Fruit fly (Drosophila melanogaster) whole organism, wandering third instar larva: ENCODE data around the gene Ugt307A1.

Experiments used
- CG9705 ChIP-seq: fragments of 200-800 bp; sonication (Bioruptor generic); optimal IDR thresholded peaks from 2 replicates; lab custom pipeline; 2018; ENCODE audit warnings: missing biosample characterization, mild to moderate bottlenecking, missing genetic modification characterization
- CrebA ChIP-seq: fragments of 200-800 bp; sonication (Bioruptor generic); optimal IDR thresholded peaks from 2 replicates; lab custom pipeline; 2016; ENCODE audit warnings: missing biosample characterization, mild to moderate bottlenecking, missing genetic modification characterization, borderline replicate concordance
- Dfd ChIP-seq: fragments of >200 bp; optimal IDR thresholded peaks from 2 replicates; lab custom pipeline; 2017; ENCODE audit warnings: missing biosample characterization, missing genetic modification characterization
- Dif ChIP-seq: fragments of 200-275, 200-300 bp; sonication (Bioruptor generic); optimal IDR thresholded peaks from 2 replicates; lab custom pipeline; 2018; ENCODE audit warnings: missing biosample characterization, missing genetic modification characterization; ENCODE audit not compliant: partially characterized antibody
- HLH106 ChIP-seq: fragments of 200-800 bp; optimal IDR thresholded peaks from 3 replicates; lab custom pipeline; 2019; ENCODE audit warnings: missing biosample characterization, mild to moderate bottlenecking, missing genetic modification characterization, moderate library complexity
- Hnf4 ChIP-seq: fragments of 200-800 bp; sonication (Bioruptor generic); optimal IDR thresholded peaks from 2 replicates; lab custom pipeline; 2016; ENCODE audit warnings: missing biosample characterization, mild to moderate bottlenecking, missing genetic modification characterization
- Hr78 ChIP-seq: fragments of >200 bp; optimal IDR thresholded peaks from 2 replicates; lab custom pipeline; 2017; ENCODE audit warnings: missing biosample characterization, missing genetic modification characterization
- Hr83 ChIP-seq: fragments of 200-300 bp; sonication (Bioruptor generic); optimal IDR thresholded peaks from 2 replicates; lab custom pipeline; 2016; ENCODE audit warnings: missing biosample characterization, mild to moderate bottlenecking, missing genetic modification characterization, moderate library complexity; ENCODE audit not compliant: poor library complexity, severe bottlenecking
- Jra ChIP-seq: sonication (Bioruptor generic); optimal IDR thresholded peaks from 2 replicates; lab custom pipeline; 2016; ENCODE audit warnings: missing biosample characterization, missing genetic modification characterization
- Mio ChIP-seq: sonication (Bioruptor generic); optimal IDR thresholded peaks from 2 replicates; lab custom pipeline; 2016; ENCODE audit warnings: missing biosample characterization, missing genetic modification characterization
- Myc ChIP-seq: fragments of >200 bp; optimal IDR thresholded peaks from 2 replicates; lab custom pipeline; 2017
- N ChIP-seq: fragments of >200 bp; optimal IDR thresholded peaks from 2 replicates; lab custom pipeline; 2018; ENCODE audit warnings: missing biosample characterization, missing external identifiers, missing genetic modification characterization
- OdsH ChIP-seq: fragments of 200-800 bp; sonication (Bioruptor generic); optimal IDR thresholded peaks from 2 replicates; lab custom pipeline; 2016; ENCODE audit warnings: missing biosample characterization, mild to moderate bottlenecking, missing genetic modification characterization
- Vsx2 ChIP-seq: fragments of 200-300, 225-300 bp; sonication (Bioruptor generic); optimal IDR thresholded peaks from 2 replicates; lab custom pipeline; 2018; ENCODE audit warnings: missing biosample characterization, missing genetic modification characterization; ENCODE audit not compliant: partially characterized antibody
- br ChIP-seq: fragments of 200-800 bp; sonication (Bioruptor generic); optimal IDR thresholded peaks from 2 replicates; lab custom pipeline; 2016; ENCODE audit warnings: missing biosample characterization, missing genetic modification characterization
- brk ChIP-seq: fragments of 200-800 bp; sonication (Bioruptor generic); optimal IDR thresholded peaks from 2 replicates; lab custom pipeline; 2016; ENCODE audit warnings: missing biosample characterization, mild to moderate bottlenecking, missing genetic modification characterization
- dl ChIP-seq, 2 experiments: fragments of 175-275, 200-275 bp in 1 of 2; fragments of 200-275 bp in 1 of 2; sonication (Bioruptor generic); optimal IDR thresholded peaks; lab custom pipeline; 2018; ENCODE audit warnings: mild to moderate bottlenecking in 2 of 2, missing biosample characterization in 2 of 2, missing genetic modification characterization in 2 of 2, moderate library complexity in 2 of 2; ENCODE audit not compliant: partially characterized antibody in 2 of 2, insufficient read depth in 1 of 2
- dmrt93B ChIP-seq: fragments of 200-800 bp; sonication (Bioruptor generic); optimal IDR thresholded peaks from 2 replicates; lab custom pipeline; 2018; ENCODE audit warnings: missing biosample characterization, mild to moderate bottlenecking, missing genetic modification characterization
- dsf ChIP-seq: sonication (Bioruptor generic); optimal IDR thresholded peaks from 2 replicates; lab custom pipeline; 2016; ENCODE audit warnings: missing biosample characterization, missing genetic modification characterization, borderline replicate concordance
- ey ChIP-seq: fragments of 200-800 bp; sonication (Bioruptor generic); optimal IDR thresholded peaks from 2 replicates; lab custom pipeline; 2016; ENCODE audit warnings: missing biosample characterization, missing genetic modification characterization
- foxo ChIP-seq, 2 experiments: fragments of 200-800 bp; sonication (Bioruptor generic); optimal IDR thresholded peaks; 2 replicates in 1 of 2; 3 replicates in 1 of 2; lab custom pipeline; 2016 to 2017; ENCODE audit warnings: missing biosample characterization in 2 of 2, missing genetic modification characterization in 2 of 2
- fru ChIP-seq: fragments of 200-800 bp; sonication (Bioruptor generic); optimal IDR thresholded peaks from 3 replicates; lab custom pipeline; 2016; ENCODE audit warnings: missing biosample characterization, mild to moderate bottlenecking, missing genetic modification characterization
- jim ChIP-seq: fragments of 175-275, 200-325 bp; sonication (Bioruptor generic); optimal IDR thresholded peaks from 2 replicates; lab custom pipeline; 2016; ENCODE audit warnings: missing biosample characterization, mild to moderate bottlenecking, missing genetic modification characterization
- lola ChIP-seq: fragments of >200 bp; optimal IDR thresholded peaks from 2 replicates; lab custom pipeline; 2017; ENCODE audit warnings: missing biosample characterization, missing genetic modification characterization
- pan ChIP-seq: fragments of >200 bp; optimal IDR thresholded peaks from 2 replicates; lab custom pipeline; 2017
- rgr ChIP-seq: fragments of 200-800 bp; sonication (Bioruptor generic); optimal IDR thresholded peaks from 3 replicates; lab custom pipeline; 2016; ENCODE audit warnings: missing biosample characterization, mild to moderate bottlenecking, missing genetic modification characterization
- sage ChIP-seq: fragments of 200-800 bp; sonication (Bioruptor generic); optimal IDR thresholded peaks from 2 replicates; lab custom pipeline; 2016; ENCODE audit warnings: missing biosample characterization, mild to moderate bottlenecking, missing genetic modification characterization
- sv ChIP-seq: fragments of 200-800 bp; sonication (Bioruptor generic); optimal IDR thresholded peaks from 3 replicates; lab custom pipeline; 2016; ENCODE audit warnings: missing biosample characterization, missing genetic modification characterization
- tai ChIP-seq: sonication (Bioruptor generic); optimal IDR thresholded peaks from 2 replicates; lab custom pipeline; 2016; ENCODE audit warnings: missing biosample characterization, missing genetic modification characterization
- usp ChIP-seq: fragments of >200 bp; optimal IDR thresholded peaks from 2 replicates; lab custom pipeline; 2017; ENCODE audit warnings: missing biosample characterization, missing genetic modification characterization
- woc ChIP-seq: sonication (Bioruptor generic); optimal IDR thresholded peaks from 2 replicates; lab custom pipeline; 2016; ENCODE audit warnings: missing biosample characterization, mild to moderate bottlenecking, missing genetic modification characterization

Ugt307A1 gene

dm6 chr2L:7106289-7106961 lies 38.6 kb downstream of the Ugt307A1 start:
- no peak for TF ChIP-seq tai (GFP tag; lab: Kevin White, UChicago)
- TF ChIP-seq Hr83 (GFP tag; lab: Kevin White, UChicago), result no peak
- TF ChIP-seq usp, result no peak
- TF ChIP-seq Myc (lab: Kevin White, UChicago), result no peak
- TF ChIP-seq dmrt93B (GFP tag; lab: Kevin White, UChicago), result no peak
- no peak for TF ChIP-seq sv (GFP tag; lab: Kevin White, UChicago)
- TF ChIP-seq OdsH (GFP tag; lab: Kevin White, UChicago), result no peak
- no peak for TF ChIP-seq woc (GFP tag; lab: Kevin White, UChicago)
- no peak for TF ChIP-seq fru (GFP tag; lab: Kevin White, UChicago)
- no peak for TF ChIP-seq HLH106
- TF ChIP-seq CrebA (GFP tag; lab: Kevin White, UChicago), result no peak
- no peak for TF ChIP-seq Hr78 (GFP tag; lab: Kevin White, UChicago)
- no peak for TF ChIP-seq Dfd
- no peak for TF ChIP-seq rgr (GFP tag; lab: Kevin White, UChicago)
- TF ChIP-seq pan, result no peak
- TF ChIP-seq ey (GFP tag; lab: Kevin White, UChicago), result no peak
- no peak for TF ChIP-seq dsf (GFP tag; lab: Kevin White, UChicago)
- TF ChIP-seq lola, result no peak
- no peak for TF ChIP-seq Hnf4 (GFP tag; lab: Kevin White, UChicago)
- no peak for TF ChIP-seq N (GFP tag; lab: Kevin White, UChicago)
- TF ChIP-seq, all 38 proteins: peak for 0

- TF ChIP-seq Jra (GFP tag; lab: Kevin White, UChicago) (no peak), sv (GFP tag; lab: Kevin White, UChicago) (no peak), brk (no peak), dsf (GFP tag; lab: Kevin White, UChicago) (no peak), Mio (GFP tag; lab: Kevin White, UChicago) (no peak), jim (GFP tag; lab: Kevin White, UChicago) (no peak), Hnf4 (GFP tag; lab: Kevin White, UChicago) (no peak), CrebA (GFP tag; lab: Kevin White, UChicago) (no peak), OdsH (GFP tag; lab: Kevin White, UChicago) (no peak), foxo (GFP tag; optimal IDR thresholded peaks at IDR 0.05; lab: Kevin White, UChicago) (no peak), HLH106 (no peak), fru (GFP tag; lab: Kevin White, UChicago) (no peak), ey (GFP tag; lab: Kevin White, UChicago) (no peak)
Measured at dm6 chr2L:7107890-7108289, 40.1 kb downstream of the Ugt307A1 start.

- no peak for TF ChIP-seq jim (GFP tag; lab: Kevin White, UChicago)
- no peak for TF ChIP-seq sage (GFP tag; lab: Kevin White, UChicago)
- TF ChIP-seq pan, result no peak
- no peak for TF ChIP-seq ey (GFP tag; lab: Kevin White, UChicago)
- TF ChIP-seq sv (GFP tag; lab: Kevin White, UChicago), result no peak
- no peak for TF ChIP-seq br
- TF ChIP-seq Jra (GFP tag; lab: Kevin White, UChicago), result no peak
- TF ChIP-seq foxo (GFP tag; optimal IDR thresholded peaks at IDR 0.05; lab: Kevin White, UChicago), result no peak
- no peak for TF ChIP-seq Vsx2 (GFP tag; lab: Kevin White, UChicago)
- no peak for TF ChIP-seq Myc (lab: Kevin White, UChicago)
- TF ChIP-seq usp, result no peak
- TF ChIP-seq CG9705, result no peak
- no peak for TF ChIP-seq N (GFP tag; lab: Kevin White, UChicago)
- TF ChIP-seq brk, result no peak
- no peak for TF ChIP-seq Dif (GFP tag; lab: Kevin White, UChicago)
- no peak for TF ChIP-seq Hnf4 (GFP tag; lab: Kevin White, UChicago)
- TF ChIP-seq Hr83 (GFP tag; lab: Kevin White, UChicago), result no peak
- no peak for TF ChIP-seq tai (GFP tag; lab: Kevin White, UChicago)
- no peak for TF ChIP-seq woc (GFP tag; lab: Kevin White, UChicago)
- no peak for TF ChIP-seq rgr (GFP tag; lab: Kevin White, UChicago)
Measured at dm6 chr2L:7110318-7110717, 42.5 kb downstream of the Ugt307A1 start.

- TF ChIP-seq N (GFP tag; lab: Kevin White, UChicago) (no peak), woc (GFP tag; lab: Kevin White, UChicago) (no peak), foxo (GFP tag; optimal IDR thresholded peaks at IDR 0.05; lab: Kevin White, UChicago) (no peak), fru (GFP tag; lab: Kevin White, UChicago) (no peak), dl (GFP tag; optimal IDR thresholded peaks at IDR 0.05; lab: Kevin White, UChicago; ENCODE audit: insufficient read depth in 1 of 2, partially characterized antibody in 2 of 2) (no peak), HLH106 (no peak), Hr78 (GFP tag; lab: Kevin White, UChicago) (no peak)
Measured at dm6 chr2L:7114159-7114558, 46.4 kb downstream of the Ugt307A1 start.
